Fruit fly (Drosophila melanogaster) whole organism, adult: ENCODE results near the gene CG4009.

ENCODE experiments used
- CG11617 ChIP-seq: fragments of 200-800 bp; sonication (Bioruptor generic); optimal IDR thresholded peaks from 2 replicates; lab custom pipeline; 2017; ENCODE audit warnings: mild to moderate bottlenecking, missing biosample characterization, missing genetic modification reagents, missing genetic modification characterization
- CG12768 ChIP-seq: fragments of 200-800 bp; sonication (Bioruptor generic); optimal IDR thresholded peaks from 2 replicates; lab custom pipeline; 2017; ENCODE audit warnings: missing biosample characterization, missing genetic modification characterization, mild to moderate bottlenecking, moderate library complexity, missing genetic modification reagents
- CG14711 ChIP-seq: fragments of 200-800 bp; sonication (Bioruptor generic); optimal IDR thresholded peaks from 2 replicates; lab custom pipeline; 2018; ENCODE audit warnings: missing biosample characterization, mild to moderate bottlenecking, missing genetic modification characterization, moderate library complexity
- CG1620 ChIP-seq: fragments of 200-800 bp; sonication (Bioruptor generic); optimal IDR thresholded peaks from 2 replicates; lab custom pipeline; 2016; ENCODE audit warnings: missing biosample characterization, missing genetic modification characterization
- CG33017 ChIP-seq: fragments of 200-800 bp; sonication (Bioruptor generic); optimal IDR thresholded peaks from 2 replicates; lab custom pipeline; 2018; ENCODE audit warnings: missing biosample characterization, mild to moderate bottlenecking, missing genetic modification characterization, moderate library complexity
- CG5204 ChIP-seq: fragments of 200-800 bp; sonication (Bioruptor generic); optimal IDR thresholded peaks from 2 replicates; lab custom pipeline; 2016; ENCODE audit warnings: missing biosample characterization, missing genetic modification characterization
- CG7045 ChIP-seq: fragments of 200-800 bp; sonication (Bioruptor generic); optimal IDR thresholded peaks from 2 replicates; lab custom pipeline; 2017; ENCODE audit warnings: missing biosample characterization, mild to moderate bottlenecking, missing genetic modification characterization
- CG7101 ChIP-seq: fragments of 200-800 bp; sonication (Bioruptor generic); optimal IDR thresholded peaks from 2 replicates; lab custom pipeline; 2018; ENCODE audit warnings: missing biosample characterization, mild to moderate bottlenecking, missing genetic modification characterization, moderate library complexity
- Clk ChIP-seq: fragments of 200-800 bp; sonication (Bioruptor generic); optimal IDR thresholded peaks from 2 replicates; lab custom pipeline; 2017; ENCODE audit warnings: missing biosample characterization, missing genetic modification characterization
- Crg-1 ChIP-seq: fragments of 200-800 bp; sonication (Bioruptor generic); optimal IDR thresholded peaks from 2 replicates; lab custom pipeline; 2016; ENCODE audit warnings: missing biosample characterization, missing genetic modification characterization
- Hr96 ChIP-seq: fragments of 200-800 bp; sonication (Bioruptor generic); optimal IDR thresholded peaks from 2 replicates; lab custom pipeline; 2016; ENCODE audit warnings: missing biosample characterization, missing genetic modification characterization
- Mnt ChIP-seq: fragments of 200-800 bp; sonication (Bioruptor generic); optimal IDR thresholded peaks from 2 replicates; lab custom pipeline; 2016; ENCODE audit warnings: missing biosample characterization, mild to moderate bottlenecking, missing genetic modification characterization
- bab1 ChIP-seq: fragments of 200-800 bp; sonication (Bioruptor generic); optimal IDR thresholded peaks from 3 replicates; lab custom pipeline; 2019; ENCODE audit warnings: missing biosample characterization, mild to moderate bottlenecking, missing genetic modification characterization, moderate library complexity
- cic ChIP-seq: fragments of 200-800 bp; sonication (Bioruptor generic); optimal IDR thresholded peaks from 2 replicates; lab custom pipeline; 2017; ENCODE audit warnings: missing biosample characterization, mild to moderate bottlenecking, missing genetic modification characterization, moderate library complexity
- cnc ChIP-seq, 2 experiments: fragments of >200 bp; optimal IDR thresholded peaks; 2 replicates each; lab custom pipeline; 2017
- kay ChIP-seq: fragments of 200-800 bp; sonication (Bioruptor generic); peaks from one replicate; lab custom pipeline; 2016; ENCODE audit warnings: missing biosample characterization, missing genetic modification characterization, borderline replicate concordance
- ovo ChIP-seq: fragments of 200-800 bp; sonication (Bioruptor generic); optimal IDR thresholded peaks from 2 replicates; lab custom pipeline; 2016; ENCODE audit warnings: missing biosample characterization, missing genetic modification characterization
- pad ChIP-seq: fragments of 200-800 bp; sonication (Bioruptor generic); optimal IDR thresholded peaks from 3 replicates; lab custom pipeline; 2017; ENCODE audit warnings: missing biosample characterization, missing genetic modification characterization, mild to moderate bottlenecking, moderate library complexity, missing genetic modification reagents
- tj ChIP-seq: fragments of 200-800 bp; sonication (Bioruptor generic); optimal IDR thresholded peaks from 3 replicates; lab custom pipeline; 2017; ENCODE audit warnings: missing biosample characterization, mild to moderate bottlenecking, missing genetic modification characterization, moderate library complexity
- toe ChIP-seq: fragments of 200-800 bp; sonication (Bioruptor generic); optimal IDR thresholded peaks from 2 replicates; lab custom pipeline; 2016; ENCODE audit warnings: missing biosample characterization, missing genetic modification characterization

The CG4009 gene

DNA sequence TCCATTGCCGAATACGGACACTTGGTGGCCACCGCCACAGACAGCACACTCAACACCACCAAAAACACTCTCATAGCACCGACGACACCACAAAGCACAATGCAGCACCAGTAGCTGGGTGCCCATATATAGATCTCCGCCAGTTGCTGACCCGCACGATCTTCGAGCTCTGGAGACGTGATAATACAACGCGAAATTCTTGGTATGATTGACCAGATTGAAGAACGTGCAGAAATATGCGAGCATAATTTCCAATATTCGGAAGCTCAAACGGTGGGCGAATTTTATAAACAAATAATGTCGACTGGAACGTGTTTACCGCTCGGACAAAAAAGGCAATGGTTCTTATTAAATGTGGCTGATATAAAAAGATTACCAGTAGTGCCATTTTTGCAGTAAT is at the start of gene CG4009:
Gene CG4009 (minus strand): TSS at position 101 of the 400 bp plus-strand sequence.
- TF ChIP-seq bab1 (GFP tag; lab: Kevin White, UChicago): no peak
- TF ChIP-seq CG7045 (GFP tag; lab: Kevin White, UChicago): no peak
- no peak for TF ChIP-seq kay (GFP tag; lab: Kevin White, UChicago)

dm6 chr3R:17085029-17085807 is 49.4 kb upstream of the CG4009 start, which contains the start of gene GckIII:
TSS of gene GckIII (plus strand) at chr3R:17085513.
- TF ChIP-seq CG12768 (GFP tag; lab: Kevin White, UChicago) (no peak), CG7045 (GFP tag; lab: Kevin White, UChicago) (no peak), CG5204 (GFP tag; lab: Kevin White, UChicago) (no peak), CG1620 (GFP tag; lab: Kevin White, UChicago) (no peak), Clk (GFP tag; lab: Kevin White, UChicago) (no peak), CG14711 (peak; percentile 28), kay (GFP tag; lab: Kevin White, UChicago) (no peak), Crg-1 (GFP tag; lab: Kevin White, UChicago) (no peak)

- TF ChIP-seq CG14711: no peak
- TF ChIP-seq CG12768 (GFP tag; lab: Kevin White, UChicago): no peak
- TF ChIP-seq kay (GFP tag; lab: Kevin White, UChicago): no peak
- no peak for TF ChIP-seq CG11617 (GFP tag; lab: Kevin White, UChicago)
- TF ChIP-seq CG1620 (GFP tag; lab: Kevin White, UChicago): no peak
- TF ChIP-seq CG7045 (GFP tag; lab: Kevin White, UChicago): no peak
- no peak for TF ChIP-seq ovo (GFP tag; lab: Kevin White, UChicago)
- no peak for TF ChIP-seq Hr96 (GFP tag; lab: Kevin White, UChicago)
- TF ChIP-seq bab1 (GFP tag; lab: Kevin White, UChicago): no peak
- TF ChIP-seq cnc (optimal IDR thresholded peaks at IDR 0.05; lab: Kevin White, UChicago): no peak
- TF ChIP-seq Mnt: no peak
- TF ChIP-seq CG5204 (GFP tag; lab: Kevin White, UChicago): no peak
- no peak for TF ChIP-seq CG33017 (tag; lab: Kevin White, UChicago)
- TF ChIP-seq cic (GFP tag; lab: Kevin White, UChicago): no peak
- TF ChIP-seq tj (GFP tag; lab: Kevin White, UChicago): no peak
- no peak for TF ChIP-seq Crg-1 (GFP tag; lab: Kevin White, UChicago)
- TF ChIP-seq pad (GFP tag; lab: Kevin White, UChicago): no peak
These were observed 46.6 kb upstream of the CG4009 start for dm6 chr3R:17082471-17082870.

- TF ChIP-seq CG1620 (GFP tag; lab: Kevin White, UChicago): no peak
- TF ChIP-seq CG11617 (GFP tag; lab: Kevin White, UChicago): peak; percentile 49
- no peak for TF ChIP-seq Crg-1 (GFP tag; lab: Kevin White, UChicago)
- TF ChIP-seq tj (GFP tag; lab: Kevin White, UChicago): peak; percentile 36
- no peak for TF ChIP-seq CG5204 (GFP tag; lab: Kevin White, UChicago)
- TF ChIP-seq CG7045 (GFP tag; lab: Kevin White, UChicago): peak; percentile 80
- no peak for TF ChIP-seq cnc (optimal IDR thresholded peaks at IDR 0.05; lab: Kevin White, UChicago)
- peak; percentile 82 for TF ChIP-seq CG33017 (tag; lab: Kevin White, UChicago)
- peak; percentile 37 for TF ChIP-seq pad (GFP tag; lab: Kevin White, UChicago)
- peak; percentile 58 for TF ChIP-seq CG14711
- TF ChIP-seq CG7101 (tag; lab: Kevin White, UChicago): peak; percentile 66
- TF ChIP-seq bab1 (GFP tag; lab: Kevin White, UChicago): peak; percentile 65
- peak; percentile 1 for TF ChIP-seq Clk (GFP tag; lab: Kevin White, UChicago)
- TF ChIP-seq kay (GFP tag; lab: Kevin White, UChicago): peak; percentile 68
- no peak for TF ChIP-seq Mnt
- TF ChIP-seq toe (GFP tag; lab: Kevin White, UChicago): no peak
- peak; percentile 61 for TF ChIP-seq CG12768 (GFP tag; lab: Kevin White, UChicago)
- TF ChIP-seq Hr96 (GFP tag; lab: Kevin White, UChicago): no peak
- no peak for TF ChIP-seq ovo (GFP tag; lab: Kevin White, UChicago)
- TF ChIP-seq cic (GFP tag; lab: Kevin White, UChicago): no peak
These were observed 45.6 kb upstream of the CG4009 start for dm6 chr3R:17081359-17081935.

DNA sequence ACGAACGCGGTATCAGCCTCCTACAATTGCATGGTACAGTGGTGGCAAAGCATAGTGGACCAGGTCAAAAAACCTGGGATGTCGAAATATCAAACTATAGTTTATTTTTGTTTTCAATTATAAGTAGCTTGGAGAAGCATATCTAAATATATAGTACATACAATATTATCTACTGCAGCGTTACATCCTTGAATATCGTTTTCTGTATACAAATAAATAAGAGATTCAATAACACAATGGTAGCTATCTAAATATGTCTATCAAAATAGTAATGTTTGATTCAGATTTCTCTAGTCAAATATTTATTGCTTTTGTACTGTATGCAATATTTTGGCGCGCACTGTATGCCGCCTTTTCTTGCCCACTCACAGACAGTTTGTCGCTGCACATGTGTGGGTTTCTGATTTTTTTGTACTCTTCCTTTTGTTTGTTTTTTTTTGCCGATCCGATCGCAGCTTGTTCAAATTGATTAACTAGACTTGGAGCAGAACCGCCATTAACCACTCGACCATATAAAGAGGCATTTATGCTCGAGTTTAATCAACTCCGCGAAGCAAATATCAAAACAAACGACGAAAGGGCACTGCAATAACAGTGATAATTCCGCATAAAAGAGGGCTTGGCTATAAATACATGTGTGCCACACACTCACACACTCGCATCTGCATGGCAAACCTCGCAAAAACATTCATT is 45.0 kb upstream of the CG4009 start:
- TF ChIP-seq CG1620 (GFP tag; lab: Kevin White, UChicago) (peak; percentile 79), CG7045 (GFP tag; lab: Kevin White, UChicago) (peak; percentile 96), toe (GFP tag; lab: Kevin White, UChicago) (peak; percentile 89), ovo (GFP tag; lab: Kevin White, UChicago) (peak; percentile 15), cic (GFP tag; lab: Kevin White, UChicago) (peak; percentile 54), CG33017 (tag; lab: Kevin White, UChicago) (peak; percentile 90), CG7101 (tag; lab: Kevin White, UChicago) (peak; percentile 92), CG11617 (GFP tag; lab: Kevin White, UChicago) (peak; percentile 94), cnc (optimal IDR thresholded peaks at IDR 0.05; lab: Kevin White, UChicago) (no peak), pad (GFP tag; lab: Kevin White, UChicago) (peak; percentile 77), CG12768 (GFP tag; lab: Kevin White, UChicago) (peak; percentile 92), tj (GFP tag; lab: Kevin White, UChicago) (peak; percentile 73), bab1 (GFP tag; lab: Kevin White, UChicago) (peak; percentile 91), Clk (GFP tag; lab: Kevin White, UChicago) (peak; percentile 88), kay (GFP tag; lab: Kevin White, UChicago) (peak; percentile 87), Hr96 (GFP tag; lab: Kevin White, UChicago) (peak; percentile 87), CG14711 (peak; percentile 81), Crg-1 (GFP tag; lab: Kevin White, UChicago) (peak; percentile 52), Mnt (peak; percentile 28), CG5204 (GFP tag; lab: Kevin White, UChicago) (peak; percentile 94)
